Fruit fly (Drosophila melanogaster): ENCODE data around the gene hgo.
A peak's percentile ranks its signal among the peaks of the same experiment; 100 is the strongest.

DNA sequence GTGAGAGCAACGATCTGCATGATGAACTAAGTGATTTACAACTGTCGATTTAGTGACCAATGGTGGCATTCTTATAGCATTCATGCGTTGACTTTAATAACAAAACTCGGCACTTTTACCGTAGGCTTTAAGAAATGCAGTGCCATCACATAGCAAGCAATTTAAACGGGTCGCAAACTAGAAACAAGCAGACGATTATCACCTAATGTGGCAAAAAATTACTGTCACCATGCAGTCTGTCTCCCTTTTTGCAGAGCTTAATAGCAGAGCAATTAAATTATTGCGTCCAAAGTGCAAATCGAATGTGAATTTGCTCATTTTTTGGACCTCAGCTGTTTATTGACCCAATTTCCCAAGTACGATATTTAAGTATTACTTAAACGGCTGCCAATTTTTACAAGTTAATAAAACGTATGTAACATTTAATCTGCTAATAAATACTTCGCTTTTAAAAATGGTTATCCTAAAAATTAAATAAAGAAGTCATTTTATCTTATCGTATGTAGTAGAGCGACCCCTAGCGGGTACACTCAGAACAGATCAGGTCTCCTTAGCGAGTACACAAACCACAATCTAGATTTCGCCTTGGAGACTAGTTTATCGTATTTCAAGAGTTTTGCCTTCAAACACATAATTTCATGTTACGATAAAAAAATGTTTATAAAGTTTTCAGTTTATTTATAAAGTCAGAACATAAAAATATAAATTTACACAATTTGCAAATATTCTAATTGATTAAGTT is 35.6 kb downstream of the hgo start, which contains the start of gene Vm32E:
- TF ChIP-seq HLH106 (tag; optimal IDR thresholded peaks at IDR 0.05) (no peak), Dif (GFP tag; optimal IDR thresholded peaks at IDR 0.05; ENCODE audit: partially characterized antibody) (no peak), CrebA (GFP tag; optimal IDR thresholded peaks at IDR 0.05; ENCODE audit: borderline replicate concordance) (no peak), Hnf4 (GFP tag; optimal IDR thresholded peaks at IDR 0.05) (no peak), Myc (optimal IDR thresholded peaks at IDR 0.05) (peak; percentile 65), Hr78 (GFP tag; optimal IDR thresholded peaks at IDR 0.05) (no peak), Dfd (GFP tag; optimal IDR thresholded peaks at IDR 0.05) (no peak), br (GFP tag; optimal IDR thresholded peaks at IDR 0.05) (no peak), CG9705 (GFP tag; optimal IDR thresholded peaks at IDR 0.05) (no peak), dsf (GFP tag; optimal IDR thresholded peaks at IDR 0.05; ENCODE audit: borderline replicate concordance) (no peak), lola (GFP tag; optimal IDR thresholded peaks at IDR 0.05) (no peak)
